Fruit fly (Drosophila melanogaster): ENCODE measurements around the gene CG7231.
A peak's percentile ranks its signal among the peaks of the same experiment; 100 is the strongest.

CG7231 gene

dm6 chr2L:7971423-7971822 is 12.3 kb upstream of the CG7231 start (continued):
- TF ChIP-seq acj6 (GFP tag; optimal IDR thresholded peaks at IDR 0.05) (peak; percentile 39), CG10669 (GFP tag; optimal IDR thresholded peaks at IDR 0.05) (no peak), lz (GFP tag; optimal IDR thresholded peaks at IDR 0.05) (peak; percentile 3), CG10631 (GFP tag; optimal IDR thresholded peaks at IDR 0.05) (peak; percentile 84), CG6792 (GFP tag; optimal IDR thresholded peaks at IDR 0.05) (peak; percentile 29), CG6276 (GFP tag; optimal IDR thresholded peaks at IDR 0.05) (peak; percentile 49), CG4318 (GFP tag; optimal IDR thresholded peaks at IDR 0.05) (peak; percentile 25), svp (GFP tag) (peak; percentile 60), Sox14 (GFP tag; optimal IDR thresholded peaks at IDR 0.05) (no peak), topi (GFP tag; optimal IDR thresholded peaks at IDR 0.05) (peak; percentile 2), Sox102F (GFP tag; optimal IDR thresholded peaks at IDR 0.05) (no peak), vri (GFP tag; optimal IDR thresholded peaks at IDR 0.05) (no peak), fkh (GFP tag; optimal IDR thresholded peaks at IDR 0.05) (no peak), CG3032 (tag; optimal IDR thresholded peaks at IDR 0.05) (peak; percentile 7), CG6808 (GFP tag; optimal IDR thresholded peaks at IDR 0.05) (no peak), CG8119 (GFP tag; IDR thresholded peaks at IDR 0.05) (peak; percentile 89), CG3919 (GFP tag; optimal IDR thresholded peaks at IDR 0.05) (peak; percentile 27), CG6854 (GFP tag; optimal IDR thresholded peaks at IDR 0.05) (no peak), Blimp-1 (GFP tag; optimal IDR thresholded peaks at IDR 0.05) (no peak), Hr4 (GFP tag; optimal IDR thresholded peaks at IDR 0.05) (peak; percentile 59), pdm3 (GFP tag; optimal IDR thresholded peaks at IDR 0.05) (peak; percentile 52), CG8632 (GFP tag; optimal IDR thresholded peaks at IDR 0.05) (peak; percentile 35), achi (GFP tag; optimal IDR thresholded peaks at IDR 0.05) (peak; percentile 75), salr (GFP tag; optimal IDR thresholded peaks at IDR 0.05) (peak in 1 of 2 experiments; percentile 58), Ets21C (GFP tag; optimal IDR thresholded peaks at IDR 0.05) (no peak), Eip78C (GFP tag) (peak; percentile 84)

dm6 chr2L:7973470-7974207 is 10.1 kb upstream of the CG7231 start:
- TF ChIP-seq Met (GFP tag; optimal IDR thresholded peaks at IDR 0.05) (peak; percentile 79), CG6276 (GFP tag; optimal IDR thresholded peaks at IDR 0.05) (no peak), CG9139 (GFP tag; optimal IDR thresholded peaks at IDR 0.05) (peak; percentile 5), CG7368 (GFP tag; optimal IDR thresholded peaks at IDR 0.05) (no peak), topi (GFP tag; optimal IDR thresholded peaks at IDR 0.05) (peak; percentile 61), CG31627 (GFP tag; optimal IDR thresholded peaks at IDR 0.05) (peak; percentile 78), Eip75B (GFP tag; optimal IDR thresholded peaks at IDR 0.05) (peak; percentile 65), CG3032 (tag; optimal IDR thresholded peaks at IDR 0.05) (peak; percentile 40), CG1621 (tag; optimal IDR thresholded peaks at IDR 0.05) (peak; percentile 7), Gug (GFP tag; IDR thresholded peaks at IDR 0.05) (no peak), Sox14 (GFP tag; optimal IDR thresholded peaks at IDR 0.05) (peak; percentile 78), Sox15 (GFP tag; optimal IDR thresholded peaks at IDR 0.05) (peak; percentile 55), lz (GFP tag; optimal IDR thresholded peaks at IDR 0.05) (peak; percentile 80), fd59A (GFP tag; optimal IDR thresholded peaks at IDR 0.05) (peak; percentile 42), CG8119 (GFP tag; IDR thresholded peaks at IDR 0.05) (no peak), net (GFP tag; optimal IDR thresholded peaks at IDR 0.05) (peak; percentile 21), CG6854 (GFP tag; optimal IDR thresholded peaks at IDR 0.05) (peak; percentile 64), CG15336 (GFP tag; IDR thresholded peaks at IDR 0.05) (no peak), CG6792 (GFP tag; optimal IDR thresholded peaks at IDR 0.05) (peak; percentile 67), vri (GFP tag; optimal IDR thresholded peaks at IDR 0.05) (peak; percentile 59), salr (GFP tag; optimal IDR thresholded peaks at IDR 0.05) (peak; percentile 3 to 68), Smox (GFP tag; optimal IDR thresholded peaks at IDR 0.05) (peak; percentile 69), achi (GFP tag; optimal IDR thresholded peaks at IDR 0.05) (peak; percentile 54), Eip93F (GFP tag; optimal IDR thresholded peaks at IDR 0.05) (peak; percentile 37), CG11762 (GFP tag; optimal IDR thresholded peaks at IDR 0.05; ENCODE audit: insufficient read depth) (peak; percentile 15), dac (GFP tag; optimal IDR thresholded peaks at IDR 0.05) (no peak), CG16779 (tag; optimal IDR thresholded peaks at IDR 0.05) (no peak), CG3919 (GFP tag; optimal IDR thresholded peaks at IDR 0.05) (peak; percentile 52), Hr4 (GFP tag; optimal IDR thresholded peaks at IDR 0.05) (peak; percentile 43), Sox102F (GFP tag; optimal IDR thresholded peaks at IDR 0.05) (peak; percentile 76), CG8632 (GFP tag; optimal IDR thresholded peaks at IDR 0.05) (peak; percentile 45), CG10669 (GFP tag; optimal IDR thresholded peaks at IDR 0.05) (peak; percentile 45), Lpt (GFP tag; optimal IDR thresholded peaks at IDR 0.05) (peak; percentile 23), CG6163 (GFP tag; IDR thresholded peaks at IDR 0.05) (peak; percentile 39), spab (GFP tag; optimal IDR thresholded peaks at IDR 0.05) (peak; percentile 43), dsx (GFP tag; optimal IDR thresholded peaks at IDR 0.05; ENCODE audit: poor library complexity, severe bottlenecking) (peak; percentile 100)
